Worm (Caenorhabditis elegans): ENCODE measurements around the gene T13F3.4.

- no peak for TF ChIP-seq tbx-2 (tag; optimal IDR thresholded peaks at IDR 0.05)
- no peak for TF ChIP-seq nhr-12 (tag; optimal IDR thresholded peaks at IDR 0.05)
- TF ChIP-seq ama-1 (optimal IDR thresholded peaks at IDR 0.05): no peak
- TF ChIP-seq daf-12 (tag; optimal IDR thresholded peaks at IDR 0.05): no peak
- no peak for TF ChIP-seq ztf-4 (tag; optimal IDR thresholded peaks at IDR 0.05)
Observed at ce11 chrV:16256395-16256794, 10.0 kb downstream of the T13F3.4 start, which contains the start of gene bgnt-1.3.

All from whole organism, L3 larva.